Worm (Caenorhabditis elegans): ENCODE measurements around the gene tdp-1.

DNA sequence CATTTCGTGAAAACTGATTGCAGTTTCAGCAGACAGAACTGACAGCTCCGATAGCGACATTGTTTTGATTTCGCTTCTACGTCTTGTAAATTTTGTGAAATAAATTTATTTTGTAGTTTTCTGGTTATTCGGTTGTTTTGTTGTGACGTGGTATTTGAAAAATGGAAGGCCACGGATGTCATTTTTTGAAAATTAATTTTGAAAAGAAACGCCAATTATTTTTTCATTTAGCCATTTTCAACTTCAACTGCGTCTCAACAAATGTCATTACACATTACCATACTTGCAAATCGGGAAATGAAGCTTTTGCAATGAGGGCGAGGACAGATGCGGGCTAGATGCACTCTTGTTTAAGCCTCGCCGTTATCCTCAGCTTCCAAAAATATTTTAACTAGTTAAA lies 9.7 kb upstream of the tdp-1 start, which contains the start of gene C18E9.8:
- no peak for TF ChIP-seq ama-1 (optimal IDR thresholded peaks at IDR 0.05)
- no peak for TF ChIP-seq hmg-4 (GFP tag; optimal IDR thresholded peaks at IDR 0.05)
- no peak for TF ChIP-seq F13C5.2 (tag; optimal IDR thresholded peaks at IDR 0.05)
- no peak for TF ChIP-seq tbx-11 (GFP tag; IDR thresholded peaks at IDR 0.05)
- TF ChIP-seq pes-1 (GFP tag; IDR thresholded peaks at IDR 0.05), result no peak
- no peak for TF ChIP-seq ceh-13 (GFP tag; optimal IDR thresholded peaks at IDR 0.05)
- TF ChIP-seq B0310.2 (tag; optimal IDR thresholded peaks at IDR 0.05), result no peak
- no peak for TF ChIP-seq ceh-36 (tag; optimal IDR thresholded peaks at IDR 0.05)
- TF ChIP-seq hnd-1 (tag; optimal IDR thresholded peaks at IDR 0.05), result no peak
- no peak for TF ChIP-seq hmbx-1 (tag; optimal IDR thresholded peaks at IDR 0.05)
- TF ChIP-seq tbx-37 (GFP tag; conservative IDR thresholded peaks at IDR 0.05), result no peak
- TF ChIP-seq sea-1 (GFP tag; conservative IDR thresholded peaks at IDR 0.05), result no peak

Measured in whole organism, early embryonic.